Fruit fly (Drosophila melanogaster): ENCODE results near the gene bru3.

The bru3 gene

dm6 chr3L:13499932-13500719 is 303.1 kb downstream of the bru3 start (continued):
- TF ChIP-seq kni (GFP tag; optimal IDR thresholded peaks at IDR 0.05) (peak; percentile 5), row (GFP tag; IDR thresholded peaks at IDR 0.05) (0 out of 3 replicates have a peak, but pooled peaks have one; percentile 7), CG42726 (GFP tag; IDR thresholded peaks at IDR 0.05; ENCODE audit: partially characterized antibody) (0 out of 2 replicates have a peak, but pooled peaks have one; percentile 20), pfk (GFP tag; optimal IDR thresholded peaks at IDR 0.05) (no peak), ssp (GFP tag; IDR thresholded peaks at IDR 0.05) (no peak), cg (GFP tag; optimal IDR thresholded peaks at IDR 0.05) (peak; percentile 68), zf30C (GFP tag; optimal IDR thresholded peaks at IDR 0.05) (peak; percentile 81), Oli (tag; optimal IDR thresholded peaks at IDR 0.05) (no peak), pnt (GFP tag; optimal IDR thresholded peaks at IDR 0.05) (no peak), sob (GFP tag; IDR thresholded peaks at IDR 0.05) (no peak), chinmo (GFP tag; IDR thresholded peaks at IDR 0.05; ENCODE audit: partially characterized antibody) (peak; percentile 60; the same call in 1 of the 4 replicates)

- TF ChIP-seq sens (GFP tag) = peak; percentile 22
- no peak for TF ChIP-seq CG7963 (GFP tag; IDR thresholded peaks at IDR 0.05; ENCODE audit: partially characterized antibody)
Observed at dm6 chr3L:13499531-13499930, 303.7 kb downstream of the bru3 start.

dm6 chr3L:13497720-13498355 is 305.4 kb downstream of the bru3 start:
- TF ChIP-seq CG32772 (GFP tag; IDR thresholded peaks at IDR 0.05) = no peak
- TF ChIP-seq kay (GFP tag; optimal IDR thresholded peaks at IDR 0.05) = peak; percentile 30
- TF ChIP-seq CG13894 (tag; optimal IDR thresholded peaks at IDR 0.05) = peak; percentile 2
- peak; percentile 47; the same call in 1 of the 2 replicates for TF ChIP-seq CG4360 (GFP tag; IDR thresholded peaks at IDR 0.05)
- no peak for TF ChIP-seq abd-A (tag; optimal IDR thresholded peaks at IDR 0.05)
- peak; percentile 5 for TF ChIP-seq CG17385 (GFP tag; optimal IDR thresholded peaks at IDR 0.05)
- TF ChIP-seq CG5953 (GFP tag; IDR thresholded peaks at IDR 0.05) = 0 out of 2 replicates have a peak, but pooled peaks have one; percentile 20
- TF ChIP-seq crol (GFP tag; IDR thresholded peaks at IDR 0.05) = peak; percentile 44; the same call in 1 of the 2 replicates
- peak; percentile 13; the same call in 1 of the 2 replicates for TF ChIP-seq E2f2 (GFP tag; IDR thresholded peaks at IDR 0.05)
- TF ChIP-seq stc (GFP tag; IDR thresholded peaks at IDR 0.05) = no peak
- TF ChIP-seq chinmo (GFP tag; IDR thresholded peaks at IDR 0.05; ENCODE audit: partially characterized antibody) = 0 out of 4 replicates have a peak, but pooled peaks have one; percentile 74
- peak; percentile 61 for TF ChIP-seq kni (GFP tag; optimal IDR thresholded peaks at IDR 0.05)
- TF ChIP-seq HHEX (GFP tag; optimal IDR thresholded peaks at IDR 0.05) = peak; percentile 20
- peak; percentile 75 for TF ChIP-seq Med (GFP tag)
- TF ChIP-seq Pdp1 (GFP tag; optimal IDR thresholded peaks at IDR 0.05) = peak in 1 of 2 experiments; percentile 46
- TF ChIP-seq CG10431 (GFP tag; optimal IDR thresholded peaks at IDR 0.05) = peak; percentile 13
- TF ChIP-seq jumu (GFP tag; optimal IDR thresholded peaks at IDR 0.05) = no peak
- no peak for TF ChIP-seq CG34224 (GFP tag; IDR thresholded peaks at IDR 0.05; ENCODE audit: partially characterized antibody)
- TF ChIP-seq mirr (GFP tag; optimal IDR thresholded peaks at IDR 0.05) = peak; percentile 14
- 0 out of 2 replicates have a peak, but pooled peaks have one; percentile 6 for TF ChIP-seq Awh (GFP tag; IDR thresholded peaks at IDR 0.05)
- no peak for TF ChIP-seq CG10366 (GFP tag; IDR thresholded peaks at IDR 0.05)
- TF ChIP-seq gce (GFP tag; IDR thresholded peaks at IDR 0.05) = 0 out of 3 replicates have a peak, but pooled peaks have one; percentile 22
- no peak for TF ChIP-seq hbn (GFP tag; IDR thresholded peaks at IDR 0.05; ENCODE audit: partially characterized antibody)
- no peak for TF ChIP-seq grau (tag; optimal IDR thresholded peaks at IDR 0.05)
- peak; percentile 64 for TF ChIP-seq sens (GFP tag)
- 0 out of 3 replicates have a peak, but pooled peaks have one; percentile 9 for TF ChIP-seq ase (GFP tag; IDR thresholded peaks at IDR 0.05)
- TF ChIP-seq sd (tag; optimal IDR thresholded peaks at IDR 0.05) = peak; percentile 3
- 0 out of 3 replicates have a peak, but pooled peaks have one; percentile 26 for TF ChIP-seq so (GFP tag; IDR thresholded peaks at IDR 0.05)
- TF ChIP-seq CG18619 (GFP tag; optimal IDR thresholded peaks at IDR 0.05) = no peak
- TF ChIP-seq hth (optimal IDR thresholded peaks at IDR 0.05) = no peak
- no peak for TF ChIP-seq hkb (optimal IDR thresholded peaks at IDR 0.05)
- TF ChIP-seq hkb (GFP tag; IDR thresholded peaks at IDR 0.05) = peak; percentile 48; the same call in 1 of the 2 replicates
- peak; percentile 19 for TF ChIP-seq BtbVII (GFP tag; optimal IDR thresholded peaks at IDR 0.05)
- TF ChIP-seq CG1832 (GFP tag; optimal IDR thresholded peaks at IDR 0.05) = peak; percentile 24

All from whole organism, embryonic.